Worm (Caenorhabditis elegans) whole organism, L2 larva: Measurements from ENCODE around the gene rig-3.

Experiments used
- C34F6.9 ChIP-seq: fragments of 150-350 bp; optimal IDR thresholded peaks from 2 replicates; lab custom pipeline; 2014; ENCODE audit warnings: missing biosample characterization, missing genetic modification characterization
- F13H6.1 ChIP-seq: sonication (generic microtip); optimal IDR thresholded peaks from 2 replicates; lab custom pipeline; 2016; ENCODE audit warnings: missing genetic modification characterization, missing compliant biosample characterization
- R02D3.7 ChIP-seq: fragments of 150-350 bp; optimal IDR thresholded peaks from 2 replicates; lab custom pipeline; 2014; ENCODE audit warnings: missing biosample characterization, missing genetic modification characterization
- Y55F3AM.14 ChIP-seq: fragments of 200-800 bp; sonication (Bioruptor generic); optimal IDR thresholded peaks from 2 replicates; lab custom pipeline; 2018; ENCODE audit warnings: mild to moderate bottlenecking, missing genetic modification characterization, missing compliant biosample characterization
- ZK546.5 ChIP-seq: sonication (generic microtip); optimal IDR thresholded peaks from 2 replicates; lab custom pipeline; 2017; ENCODE audit warnings: missing biosample characterization, missing genetic modification characterization
- alr-1 ChIP-seq: fragments of 150-350 bp; optimal IDR thresholded peaks from 2 replicates; lab custom pipeline; 2014; ENCODE audit warnings: missing biosample characterization, missing genetic modification characterization
- ama-1 ChIP-seq: fragments of 150-350 bp; optimal IDR thresholded peaks from 2 replicates; lab custom pipeline; 2018; ENCODE audit warnings: inconsistent platforms
- blmp-1 ChIP-seq: sonication (generic microtip); optimal IDR thresholded peaks from 2 replicates; lab custom pipeline; 2017; ENCODE audit warnings: missing genetic modification characterization, mild to moderate bottlenecking, missing compliant biosample characterization, antibody characterized with exemption, moderate library complexity; ENCODE audit not compliant: insufficient read depth
- ceh-16 ChIP-seq: fragments of 150-350 bp; optimal IDR thresholded peaks from 2 replicates; lab custom pipeline; 2014; ENCODE audit warnings: missing biosample characterization, missing genetic modification characterization
- ceh-82 ChIP-seq: fragments of 150-350 bp; optimal IDR thresholded peaks from 2 replicates; lab custom pipeline; 2014; ENCODE audit warnings: missing biosample characterization, missing genetic modification characterization
- crh-2 ChIP-seq: sonication (generic microtip); optimal IDR thresholded peaks from 2 replicates; lab custom pipeline; 2017; ENCODE audit warnings: missing biosample characterization, missing genetic modification characterization
- egl-27 ChIP-seq: sonication (generic microtip); optimal IDR thresholded peaks from 3 replicates; lab custom pipeline; 2017; ENCODE audit warnings: missing biosample characterization, missing genetic modification reagents, missing genetic modification characterization
- elt-1 ChIP-seq: fragments of 150-350 bp; optimal IDR thresholded peaks from 2 replicates; lab custom pipeline; 2014; ENCODE audit warnings: missing biosample characterization, missing genetic modification characterization
- fos-1 ChIP-seq: fragments of 150-350 bp; optimal IDR thresholded peaks from 2 replicates; lab custom pipeline; 2014; ENCODE audit warnings: missing biosample characterization, missing genetic modification characterization
- gmeb-1 ChIP-seq: fragments of 150-350 bp; optimal IDR thresholded peaks from 2 replicates; lab custom pipeline; 2014; ENCODE audit warnings: missing biosample characterization, missing genetic modification characterization
- lin-11 ChIP-seq: fragments of 150-350 bp; sonication (generic microtip); optimal IDR thresholded peaks from 2 replicates; lab custom pipeline; 2014; ENCODE audit warnings: missing biosample characterization, missing genetic modification characterization, inconsistent platforms, mixed read lengths
- lin-13 ChIP-seq: fragments of 150-350 bp; optimal IDR thresholded peaks from 2 replicates; lab custom pipeline; 2014; ENCODE audit warnings: missing biosample characterization, missing genetic modification reagents, missing genetic modification characterization
- lin-39 ChIP-seq: fragments of 150-350 bp; optimal IDR thresholded peaks from 2 replicates; lab custom pipeline; 2014; ENCODE audit warnings: missing biosample characterization, missing genetic modification reagents, missing genetic modification characterization
- lsy-2 ChIP-seq, 2 experiments: fragments of 150-350 bp in 1 of 2; sonication (generic microtip) in 1 of 2; optimal IDR thresholded peaks; 2 replicates each; lab custom pipeline; 2014 to 2017; ENCODE audit warnings: missing biosample characterization in 2 of 2, missing genetic modification characterization in 2 of 2
- mab-5 ChIP-seq: fragments of 150-350 bp; optimal IDR thresholded peaks from 2 replicates; lab custom pipeline; 2014; ENCODE audit warnings: missing biosample characterization, missing genetic modification characterization
- mbf-1 ChIP-seq: sonication (generic microtip); optimal IDR thresholded peaks from 2 replicates; lab custom pipeline; 2017; ENCODE audit warnings: missing biosample characterization, missing genetic modification characterization
- mdl-1 ChIP-seq, 2 experiments: fragments of 150-350 bp in 1 of 2; sonication (generic microtip) in 1 of 2; optimal IDR thresholded peaks; 2 replicates each; lab custom pipeline; 2017; ENCODE audit warnings: missing biosample characterization in 2 of 2, missing genetic modification characterization in 2 of 2
- nhr-10 ChIP-seq: sonication (generic microtip); optimal IDR thresholded peaks from 2 replicates; lab custom pipeline; 2017; ENCODE audit warnings: missing biosample characterization, missing genetic modification characterization
- nhr-21 ChIP-seq: fragments of 150-350 bp; optimal IDR thresholded peaks from 2 replicates; lab custom pipeline; 2014; ENCODE audit warnings: missing biosample characterization, missing genetic modification characterization
- nhr-23 ChIP-seq: fragments of 150-350 bp; optimal IDR thresholded peaks from 2 replicates; lab custom pipeline; 2014; ENCODE audit warnings: missing biosample characterization, missing genetic modification reagents, missing genetic modification characterization
- nhr-237 ChIP-seq: fragments of 150-350 bp; optimal IDR thresholded peaks from 2 replicates; lab custom pipeline; 2014; ENCODE audit warnings: missing biosample characterization, missing genetic modification characterization
- nhr-25 ChIP-seq: fragments of 150-350 bp; sonication (generic microtip); optimal IDR thresholded peaks from 3 replicates; lab custom pipeline; 2014; ENCODE audit warnings: missing biosample characterization, missing genetic modification characterization
- peb-1 ChIP-seq: fragments of 150-350 bp; optimal IDR thresholded peaks from 2 replicates; lab custom pipeline; 2014; ENCODE audit warnings: missing biosample characterization, missing genetic modification characterization
- sma-3 ChIP-seq: sonication (generic microtip); optimal IDR thresholded peaks from 2 replicates; lab custom pipeline; 2016; ENCODE audit warnings: missing genetic modification reagents, missing genetic modification characterization, missing compliant biosample characterization
- sma-9 ChIP-seq, 2 experiments: fragments of 150-350 bp in 1 of 2; sonication (generic microtip) in 1 of 2; optimal IDR thresholded peaks; 2 replicates each; lab custom pipeline; 2014 to 2016; ENCODE audit warnings: missing genetic modification characterization in 2 of 2, mild to moderate bottlenecking in 1 of 2, missing biosample characterization in 1 of 2, missing compliant biosample characterization in 1 of 2, missing genetic modification reagents in 1 of 2, moderate library complexity in 1 of 2
- unc-39 ChIP-seq: fragments of 150-350 bp; optimal IDR thresholded peaks from 2 replicates; lab custom pipeline; 2014; ENCODE audit warnings: missing biosample characterization, missing genetic modification characterization
- unc-62 ChIP-seq: fragments of 150-350 bp; optimal IDR thresholded peaks from 2 replicates; lab custom pipeline; 2014; ENCODE audit warnings: missing biosample characterization, missing genetic modification reagents, missing genetic modification characterization
- zag-1 ChIP-seq: fragments of 150-350 bp; optimal IDR thresholded peaks from 2 replicates; lab custom pipeline; 2014; ENCODE audit warnings: missing biosample characterization, missing genetic modification characterization
- ztf-1 ChIP-seq: fragments of 200-800 bp; sonication (Bioruptor generic); conservative IDR thresholded peaks from 2 replicates; pipeline ENCODE4 v1.3.6; 2022; ENCODE audit warnings: missing genetic modification characterization, missing compliant biosample characterization
- ztf-4 ChIP-seq: fragments of 150-350 bp; optimal IDR thresholded peaks from 2 replicates; lab custom pipeline; 2014; ENCODE audit warnings: missing biosample characterization, missing genetic modification characterization

The rig-3 gene

DNA sequence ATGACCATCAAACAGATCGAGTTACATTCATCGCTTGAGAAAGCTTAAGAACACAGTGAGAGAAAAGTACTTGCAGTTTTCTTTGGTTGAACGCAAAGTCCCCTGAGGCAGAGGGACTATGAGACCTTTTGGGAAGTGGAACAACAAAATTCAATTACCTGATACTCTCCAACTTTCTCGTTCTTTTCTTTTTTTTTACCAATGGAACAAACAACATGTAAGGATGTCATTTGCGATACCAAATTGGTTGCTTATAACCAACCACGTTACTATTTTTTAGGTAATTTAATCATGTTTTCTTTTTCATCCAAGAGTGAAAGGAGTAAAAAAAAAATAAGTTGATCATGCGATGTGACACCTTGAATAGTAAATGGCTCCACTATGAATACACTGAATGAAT is 3.4 kb downstream of the rig-3 start:
- TF ChIP-seq sma-9 (GFP tag; optimal IDR thresholded peaks at IDR 0.05; lab: Kevin White, UChicago) (peak; percentile 7), sma-9 (tag; optimal IDR thresholded peaks at IDR 0.05; lab: Kevin White, UChicago) (no peak), F13H6.1 (tag; lab: Kevin White, UChicago) (no peak)

DNA sequence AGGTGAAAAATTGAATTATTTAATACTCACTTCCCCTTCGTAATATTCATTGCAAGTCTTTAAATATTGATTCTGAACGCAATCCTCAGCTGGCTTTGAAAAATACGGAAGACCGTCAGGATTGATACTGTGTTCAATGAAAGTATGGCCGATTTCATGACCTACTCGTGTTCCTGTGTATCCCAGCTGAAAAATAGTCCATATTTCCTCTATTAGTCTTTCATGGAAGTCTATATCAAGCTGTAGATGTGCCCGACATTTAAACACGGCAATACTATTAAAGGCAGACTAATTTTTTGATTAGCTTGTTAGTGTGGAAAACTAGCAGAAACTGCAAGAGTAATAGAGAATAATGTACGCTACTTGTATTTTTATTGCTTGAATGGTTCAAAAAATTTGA is 8.1 kb downstream of the rig-3 start:
- no peak for TF ChIP-seq elt-1 (tag; lab: Kevin White, UChicago)
- TF ChIP-seq lin-13 (GFP tag; lab: Kevin White, UChicago) = no peak
- no peak for TF ChIP-seq C34F6.9 (tag; lab: Kevin White, UChicago)
- TF ChIP-seq nhr-237 (tag; lab: Kevin White, UChicago) = no peak
- no peak for TF ChIP-seq R02D3.7
- TF ChIP-seq sma-3 (GFP tag; lab: Kevin White, UChicago) = no peak
- TF ChIP-seq crh-2 = no peak
- no peak for TF ChIP-seq nhr-21 (tag; lab: Kevin White, UChicago)
- TF ChIP-seq ceh-82 = no peak
- no peak for TF ChIP-seq Y55F3AM.14 (GFP tag; lab: Kevin White, UChicago)
- no peak for TF ChIP-seq nhr-10 (tag; lab: Kevin White, UChicago)
- TF ChIP-seq ceh-16 (tag; lab: Kevin White, UChicago) = no peak
- no peak for TF ChIP-seq unc-39
- no peak for TF ChIP-seq zag-1

DNA sequence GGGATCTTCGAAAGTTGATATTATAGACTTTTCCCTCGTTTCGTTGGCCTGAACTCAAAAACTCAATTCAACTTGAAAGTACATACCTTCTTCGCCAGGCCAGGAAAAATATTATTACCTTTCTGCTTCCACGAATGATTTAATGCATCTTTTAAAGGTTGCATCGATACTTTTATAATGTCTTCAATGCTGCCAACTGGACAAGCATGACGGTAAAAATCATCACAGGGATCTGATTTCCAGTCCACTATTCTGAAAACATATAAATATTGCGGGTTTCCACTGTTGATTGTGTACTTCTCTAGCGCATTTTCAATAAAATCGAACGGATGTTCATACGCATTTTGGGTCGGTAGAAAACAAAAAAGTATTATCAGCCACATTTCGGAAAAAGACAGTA is 9.6 kb downstream of the rig-3 start, which contains the start of gene nep-4:
nep-4 (minus strand) TSS at position 393 of the 400 bp plus-strand sequence.
- TF ChIP-seq lin-39 (tag; lab: Kevin White, UChicago) (no peak), blmp-1 (no peak), crh-2 (no peak), C34F6.9 (tag; lab: Kevin White, UChicago) (no peak), mbf-1 (tag; lab: Kevin White, UChicago) (no peak), nhr-23 (tag; lab: Kevin White, UChicago) (no peak), ama-1 (no peak), ztf-1 (GFP tag; lab: Robert Waterston, UW) (no peak), R02D3.7 (no peak), lin-11 (tag; lab: Kevin White, UChicago) (no peak), mdl-1 (tag; optimal IDR thresholded peaks at IDR 0.05; lab: Kevin White, UChicago) (no peak), nhr-21 (tag; lab: Kevin White, UChicago) (no peak), nhr-25 (tag; lab: Kevin White, UChicago) (no peak), Y55F3AM.14 (GFP tag; lab: Kevin White, UChicago) (no peak), gmeb-1 (tag; lab: Kevin White, UChicago) (no peak), ceh-16 (tag; lab: Kevin White, UChicago) (no peak)

DNA sequence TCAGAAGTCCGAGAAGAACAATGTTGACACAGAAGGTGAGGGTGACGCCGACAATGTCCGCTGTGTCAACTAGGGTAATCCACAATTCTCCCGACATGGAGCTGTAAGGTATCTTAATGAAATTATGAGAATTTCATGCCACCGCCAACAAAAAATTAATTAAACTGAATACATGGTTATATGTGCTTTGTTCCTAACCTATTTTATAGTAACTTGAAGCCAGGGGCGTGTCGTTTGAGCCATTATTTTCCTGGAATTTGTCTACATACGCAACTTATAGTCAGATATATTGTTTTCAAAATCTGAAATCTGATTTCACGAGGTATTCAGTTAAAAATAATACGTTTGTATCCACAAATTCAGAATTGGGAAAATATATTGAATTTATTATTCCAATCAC is 12.4 kb downstream of the rig-3 start, which contains the start of gene odr-10:
odr-10 (minus strand) TSS at position 101 of the 400 bp plus-strand sequence.
- TF ChIP-seq alr-1 (tag; lab: Kevin White, UChicago) = no peak
- no peak for TF ChIP-seq blmp-1
- TF ChIP-seq sma-9 (GFP tag; optimal IDR thresholded peaks at IDR 0.05; lab: Kevin White, UChicago) = no peak
- TF ChIP-seq sma-9 (tag; optimal IDR thresholded peaks at IDR 0.05; lab: Kevin White, UChicago) = no peak
- TF ChIP-seq nhr-10 (tag; lab: Kevin White, UChicago) = no peak
- TF ChIP-seq egl-27 (tag; lab: Kevin White, UChicago) = no peak
- no peak for TF ChIP-seq Y55F3AM.14 (GFP tag; lab: Kevin White, UChicago)
- TF ChIP-seq ztf-1 (GFP tag; lab: Robert Waterston, UW) = no peak
- TF ChIP-seq lin-39 (tag; lab: Kevin White, UChicago) = no peak
- TF ChIP-seq ztf-4 (tag; lab: Kevin White, UChicago) = no peak
- TF ChIP-seq fos-1 (tag; lab: Kevin White, UChicago) = no peak
- no peak for TF ChIP-seq mdl-1 (tag; optimal IDR thresholded peaks at IDR 0.05; lab: Kevin White, UChicago)
- no peak for TF ChIP-seq ceh-16 (tag; lab: Kevin White, UChicago)
- TF ChIP-seq lsy-2 (tag; optimal IDR thresholded peaks at IDR 0.05; lab: Kevin White, UChicago) = no peak
- TF ChIP-seq R02D3.7 = no peak
- TF ChIP-seq unc-62 (GFP tag; lab: Kevin White, UChicago) = no peak
- TF ChIP-seq nhr-21 (tag; lab: Kevin White, UChicago) = no peak

DNA sequence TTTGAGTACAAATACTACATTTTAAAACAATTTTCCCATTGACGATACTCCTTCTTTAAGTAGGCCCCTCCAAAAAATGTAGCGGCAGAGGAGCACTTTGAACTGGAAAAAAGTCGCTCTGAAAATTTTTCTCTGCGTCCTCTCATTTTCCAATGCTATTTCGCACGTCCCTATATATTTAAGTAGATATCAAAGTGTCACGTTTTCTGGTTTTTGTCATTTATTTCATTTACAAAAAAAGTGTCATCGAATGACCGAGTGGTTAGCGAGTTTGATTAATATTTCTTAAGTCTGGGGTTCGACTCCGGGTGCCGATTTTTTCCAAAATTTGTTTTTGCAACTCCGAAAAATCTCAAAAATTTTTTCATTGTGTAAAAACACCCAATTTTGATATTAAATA is 13.5 kb downstream of the rig-3 start:
- TF ChIP-seq nhr-237 (tag; lab: Kevin White, UChicago) = no peak
- no peak for TF ChIP-seq gmeb-1 (tag; lab: Kevin White, UChicago)
- TF ChIP-seq ZK546.5 (tag; lab: Kevin White, UChicago) = no peak
- TF ChIP-seq egl-27 (tag; lab: Kevin White, UChicago) = no peak
- TF ChIP-seq mab-5 (tag; lab: Kevin White, UChicago) = no peak
- no peak for TF ChIP-seq nhr-23 (tag; lab: Kevin White, UChicago)
- TF ChIP-seq lin-39 (tag; lab: Kevin White, UChicago) = no peak
- no peak for TF ChIP-seq fos-1 (tag; lab: Kevin White, UChicago)
- no peak for TF ChIP-seq peb-1 (tag; lab: Kevin White, UChicago)
- TF ChIP-seq nhr-10 (tag; lab: Kevin White, UChicago) = no peak
- no peak for TF ChIP-seq zag-1
- no peak for TF ChIP-seq unc-62 (GFP tag; lab: Kevin White, UChicago)
- no peak for TF ChIP-seq nhr-25 (tag; lab: Kevin White, UChicago)
